Worm (Caenorhabditis elegans) whole organism, midembryonic: ENCODE measurements around the gene Y75B12A.2.

Experiments
- T22C8.4 ChIP-seq: fragments of 200-800 bp; sonication (Bioruptor generic); IDR thresholded peaks from 2 replicates; pipeline ENCODE4 v1.3.6; 2022; ENCODE audit warnings: missing genetic modification characterization, missing compliant biosample characterization
- cog-1 ChIP-seq: sonication (generic microtip); optimal IDR thresholded peaks from 2 replicates; lab custom pipeline; 2016; ENCODE audit warnings: missing genetic modification characterization, missing compliant biosample characterization
- flt-1 ChIP-seq: fragments of 200-800 bp; sonication (Bioruptor generic); IDR thresholded peaks from 2 replicates; pipeline ENCODE4 v1.3.6; 2022; ENCODE audit warnings: missing genetic modification characterization, missing compliant biosample characterization
- klf-2 ChIP-seq: fragments of 200-800 bp; sonication (Bioruptor generic); conservative IDR thresholded peaks from 2 replicates; pipeline ENCODE4 v1.3.6; 2022; ENCODE audit warnings: missing genetic modification reagents, missing genetic modification characterization, missing compliant biosample characterization
- med-1 ChIP-seq: sonication (generic microtip); optimal IDR thresholded peaks from 2 replicates; lab custom pipeline; 2017; ENCODE audit warnings: missing genetic modification characterization, mild to moderate bottlenecking, missing compliant biosample characterization, antibody characterized with exemption, missing genetic modification reagents; ENCODE audit not compliant: insufficient read depth
- ref-1 ChIP-seq: fragments of 200-800 bp; sonication (Bioruptor generic); conservative IDR thresholded peaks from 2 replicates; pipeline ENCODE4 v1.3.6; 2022; ENCODE audit warnings: missing genetic modification reagents, missing genetic modification characterization, missing compliant biosample characterization
- tab-1 ChIP-seq: fragments of 200-800 bp; sonication (Bioruptor generic); IDR thresholded peaks from 2 replicates; pipeline ENCODE4 v1.3.6; 2022; ENCODE audit warnings: missing genetic modification characterization, missing compliant biosample characterization
- ztf-23 ChIP-seq: fragments of 200-800 bp; sonication (Bioruptor generic); IDR thresholded peaks from 2 replicates; pipeline ENCODE4 v1.3.6; 2022; ENCODE audit warnings: missing genetic modification reagents, missing genetic modification characterization, missing compliant biosample characterization
- ztf-29 ChIP-seq: fragments of 200-800 bp; sonication (Bioruptor generic); IDR thresholded peaks from 2 replicates; pipeline ENCODE4 v1.3.6; 2022; ENCODE audit warnings: missing genetic modification reagents, missing genetic modification characterization, missing compliant biosample characterization

Gene Y75B12A.2

DNA sequence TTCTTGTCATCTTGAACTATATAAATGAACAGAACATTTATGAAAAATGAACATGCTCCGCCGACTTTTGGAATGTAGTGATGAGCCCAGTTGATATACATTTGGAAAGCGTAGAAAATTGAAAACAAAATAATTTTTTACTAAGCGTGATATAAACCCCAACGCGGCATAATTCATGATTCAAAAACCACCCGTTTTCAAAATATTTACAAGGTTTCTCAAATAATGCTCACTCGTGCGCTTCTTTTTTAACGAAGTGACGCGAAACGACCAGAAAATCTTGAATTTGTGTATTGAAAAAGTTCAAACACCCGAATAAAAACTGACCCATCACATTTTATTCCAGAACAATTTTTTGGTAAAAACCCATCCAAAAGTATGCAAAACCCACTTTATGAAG, 18.1 kb downstream of the Y75B12A.2 start, which contains the start of gene srj-27:
Gene srj-27, minus strand, starts transcription at position 101 of the 400 bp plus-strand sequence.
- no peak for TF ChIP-seq ref-1 (GFP tag; lab: Robert Waterston, UW)
- no peak for TF ChIP-seq med-1 (GFP tag; lab: Kevin White, UChicago)
- no peak for TF ChIP-seq flt-1 (GFP tag; lab: Robert Waterston, UW)
- TF ChIP-seq ztf-29: no peak
- no peak for TF ChIP-seq cog-1 (tag; lab: Kevin White, UChicago)
- TF ChIP-seq T22C8.4 (GFP tag; lab: Robert Waterston, UW): no peak
- TF ChIP-seq tab-1: no peak
- no peak for TF ChIP-seq ztf-23 (GFP tag; lab: Robert Waterston, UW)
- no peak for TF ChIP-seq klf-2 (GFP tag; lab: Robert Waterston, UW)

DNA sequence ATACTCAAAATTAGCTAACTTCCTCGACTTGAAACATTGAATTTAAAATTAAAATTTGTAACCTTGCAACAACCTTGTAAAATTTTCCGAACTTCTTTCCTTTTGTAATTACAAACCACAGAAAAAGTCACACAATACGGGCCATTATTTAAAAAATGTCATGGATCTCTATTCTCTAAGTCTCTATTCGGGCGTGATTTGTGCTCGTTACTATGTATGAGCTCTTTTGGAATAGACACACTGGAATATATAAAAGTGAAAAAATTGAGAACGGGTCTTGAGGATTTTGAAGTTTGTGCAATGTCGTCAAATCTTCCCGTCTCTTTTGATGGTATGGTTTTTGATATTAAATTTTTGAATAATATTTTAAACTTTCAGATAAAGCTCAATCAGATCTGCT, 18.6 kb downstream of the Y75B12A.2 start, which contains the start of gene srr-7:
Gene srr-7, plus strand, starts transcription at position 301 of the 400 bp plus-strand sequence.
- TF ChIP-seq tab-1: no peak
- TF ChIP-seq ref-1 (GFP tag; lab: Robert Waterston, UW): no peak
- no peak for TF ChIP-seq ztf-29
- no peak for TF ChIP-seq klf-2 (GFP tag; lab: Robert Waterston, UW)
- TF ChIP-seq flt-1 (GFP tag; lab: Robert Waterston, UW): no peak
- no peak for TF ChIP-seq cog-1 (tag; lab: Kevin White, UChicago)
- TF ChIP-seq med-1 (GFP tag; lab: Kevin White, UChicago): no peak
- TF ChIP-seq ztf-23 (GFP tag; lab: Robert Waterston, UW): no peak
- TF ChIP-seq T22C8.4 (GFP tag; lab: Robert Waterston, UW): no peak

DNA sequence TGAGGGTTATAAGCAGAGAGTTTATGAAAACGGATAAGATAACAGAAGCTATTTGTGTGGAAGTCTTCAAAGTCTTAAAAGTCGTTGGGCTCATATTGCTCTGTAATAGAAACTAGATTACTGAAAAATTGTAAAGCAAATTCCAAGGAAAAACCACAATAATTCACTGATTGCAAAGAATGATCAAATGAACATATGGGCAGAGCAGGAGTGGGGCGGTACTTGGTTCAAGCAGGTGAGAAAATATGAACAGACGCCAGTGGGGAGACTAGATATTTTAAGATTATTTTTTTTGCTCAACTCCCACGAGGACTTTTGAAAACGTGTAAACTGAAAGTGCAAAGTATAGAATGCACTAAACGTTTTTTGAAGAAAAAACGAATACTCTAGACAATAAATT, 23.1 kb downstream of the Y75B12A.2 start, which contains the start of gene str-171:
Gene str-171, minus strand, starts transcription at position 101 of the 400 bp plus-strand sequence.
- TF ChIP-seq med-1 (GFP tag; lab: Kevin White, UChicago) (no peak), klf-2 (GFP tag; lab: Robert Waterston, UW) (no peak), ztf-29 (no peak), tab-1 (no peak), T22C8.4 (GFP tag; lab: Robert Waterston, UW) (no peak), ref-1 (GFP tag; lab: Robert Waterston, UW) (no peak), ztf-23 (GFP tag; lab: Robert Waterston, UW) (no peak), cog-1 (tag; lab: Kevin White, UChicago) (no peak), flt-1 (GFP tag; lab: Robert Waterston, UW) (no peak)

DNA sequence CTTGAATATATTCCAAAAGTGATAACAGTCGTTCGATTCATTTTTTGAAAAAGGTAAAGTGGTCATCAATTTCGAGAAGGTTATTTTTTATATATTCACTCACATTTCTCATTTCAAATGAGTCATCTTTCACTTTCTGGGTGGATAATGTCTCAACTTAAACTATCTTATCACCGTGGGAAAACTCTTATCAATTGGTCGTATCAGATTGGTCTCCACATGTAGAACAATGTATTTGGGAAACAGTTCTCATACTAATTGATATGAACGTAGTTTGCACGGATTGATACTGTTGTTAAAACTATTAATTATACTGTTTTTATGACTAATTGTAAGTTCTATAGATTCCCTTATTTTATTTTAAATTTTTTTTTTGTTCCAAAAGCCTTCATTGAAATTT, 24.5 kb downstream of the Y75B12A.2 start:
- TF ChIP-seq flt-1 (GFP tag; lab: Robert Waterston, UW) (no peak), med-1 (GFP tag; lab: Kevin White, UChicago) (no peak), T22C8.4 (GFP tag; lab: Robert Waterston, UW) (no peak), ztf-23 (GFP tag; lab: Robert Waterston, UW) (no peak), klf-2 (GFP tag; lab: Robert Waterston, UW) (no peak), cog-1 (tag; lab: Kevin White, UChicago) (no peak), ztf-29 (no peak), ref-1 (GFP tag; lab: Robert Waterston, UW) (no peak), tab-1 (no peak)

DNA sequence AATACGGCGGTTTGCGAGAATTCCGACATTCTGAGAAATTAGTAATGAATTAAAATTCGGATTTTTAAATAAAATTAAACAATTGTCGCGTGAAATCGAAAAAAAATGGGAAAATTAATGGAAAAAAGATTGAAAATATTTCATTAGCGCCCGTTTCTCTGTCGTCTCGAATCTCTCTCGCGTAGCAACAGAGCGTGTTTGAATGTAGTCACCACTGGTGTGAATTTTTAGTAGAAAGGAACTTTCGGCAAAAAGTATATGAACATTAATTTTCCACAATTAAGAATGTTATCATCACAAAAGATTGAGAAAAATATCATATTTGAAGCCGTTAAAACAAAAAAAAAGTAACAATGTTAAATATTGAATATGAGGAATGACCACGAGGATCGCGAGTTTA, 27.4 kb downstream of the Y75B12A.2 start, which contains the start of gene aipl-1:
Gene aipl-1, minus strand, starts transcription at position 30 of the 400 bp plus-strand sequence.
- TF ChIP-seq tab-1 (no peak), klf-2 (GFP tag; lab: Robert Waterston, UW) (no peak), ref-1 (GFP tag; lab: Robert Waterston, UW) (no peak), ztf-23 (GFP tag; lab: Robert Waterston, UW) (0 out of 2 replicates have a peak, but pooled peaks have one; percentile 37), cog-1 (tag; lab: Kevin White, UChicago) (peak; percentile 1), med-1 (GFP tag; lab: Kevin White, UChicago) (no peak), T22C8.4 (GFP tag; lab: Robert Waterston, UW) (no peak), ztf-29 (no peak), flt-1 (GFP tag; lab: Robert Waterston, UW) (no peak)

DNA sequence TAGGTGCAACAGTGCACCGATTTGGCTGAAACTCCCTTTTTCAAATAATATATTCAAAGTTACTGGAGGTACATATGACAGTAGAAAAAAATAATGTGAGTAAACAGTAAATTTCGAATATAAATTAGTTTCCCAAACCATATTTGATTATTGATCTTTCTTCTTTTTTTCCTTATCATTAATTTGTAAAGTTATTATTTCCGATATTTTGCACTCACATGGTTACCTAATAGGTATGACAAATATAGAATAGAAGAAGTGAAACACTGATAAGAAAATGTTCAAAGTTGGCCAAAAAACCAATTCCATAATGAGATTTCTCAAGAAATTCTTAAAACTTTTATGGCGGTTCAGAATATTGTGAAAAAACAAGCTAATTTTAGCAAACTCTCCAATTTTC, 30.5 kb downstream of the Y75B12A.2 start:
- no peak for TF ChIP-seq T22C8.4 (GFP tag; lab: Robert Waterston, UW)
- no peak for TF ChIP-seq med-1 (GFP tag; lab: Kevin White, UChicago)
- no peak for TF ChIP-seq klf-2 (GFP tag; lab: Robert Waterston, UW)
- TF ChIP-seq ref-1 (GFP tag; lab: Robert Waterston, UW): no peak
- TF ChIP-seq tab-1: no peak
- TF ChIP-seq flt-1 (GFP tag; lab: Robert Waterston, UW): no peak
- no peak for TF ChIP-seq cog-1 (tag; lab: Kevin White, UChicago)
- no peak for TF ChIP-seq ztf-23 (GFP tag; lab: Robert Waterston, UW)
- no peak for TF ChIP-seq ztf-29

DNA sequence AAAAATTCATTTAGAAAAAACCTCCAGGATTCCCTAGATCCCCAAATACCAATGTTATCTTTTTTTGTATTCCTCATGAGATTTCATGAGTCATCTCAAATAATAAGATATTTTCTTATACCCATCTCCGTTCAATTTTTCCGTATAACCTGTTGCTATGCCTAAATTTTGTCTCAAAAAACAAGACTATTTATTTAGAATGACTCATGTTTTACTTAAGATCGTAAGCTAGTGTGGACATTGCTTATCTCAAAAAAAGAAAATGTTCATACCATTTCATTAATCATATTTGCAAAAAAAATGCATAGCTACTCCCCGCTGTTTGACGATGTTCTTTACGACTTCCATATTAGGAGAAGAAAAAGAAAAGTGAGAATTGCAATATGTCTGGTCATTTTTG, 30.9 kb downstream of the Y75B12A.2 start, which contains the start of gene K08F9.3:
Gene K08F9.3, plus strand, starts transcription at position 301 of the 400 bp plus-strand sequence.
- no peak for TF ChIP-seq ztf-29
- TF ChIP-seq med-1 (GFP tag; lab: Kevin White, UChicago): no peak
- no peak for TF ChIP-seq klf-2 (GFP tag; lab: Robert Waterston, UW)
- TF ChIP-seq flt-1 (GFP tag; lab: Robert Waterston, UW): no peak
- no peak for TF ChIP-seq T22C8.4 (GFP tag; lab: Robert Waterston, UW)
- TF ChIP-seq ztf-23 (GFP tag; lab: Robert Waterston, UW): no peak
- no peak for TF ChIP-seq ref-1 (GFP tag; lab: Robert Waterston, UW)

DNA sequence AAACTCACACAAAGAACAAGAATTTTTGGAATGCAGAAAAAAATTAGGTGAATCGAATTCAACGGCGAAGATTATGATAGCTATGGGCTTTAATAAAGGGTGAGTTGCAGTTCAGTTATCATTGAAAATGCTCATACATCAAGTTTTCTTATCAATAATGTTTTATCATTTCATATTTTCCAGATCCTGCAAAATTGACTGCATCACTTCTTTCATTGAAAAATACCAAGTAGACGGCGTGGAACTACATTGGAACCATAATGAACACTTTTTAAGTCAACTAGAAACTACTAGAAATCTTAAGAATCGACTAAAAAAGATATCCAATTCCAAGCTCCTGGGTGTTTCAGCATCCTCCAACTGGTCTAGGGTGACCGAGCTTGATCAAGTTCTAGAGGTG, 33.9 kb downstream of the Y75B12A.2 start, which contains the start of gene K08F9.1:
Gene K08F9.1, minus strand, starts transcription at position 101 of the 400 bp plus-strand sequence.
- TF ChIP-seq klf-2 (GFP tag; lab: Robert Waterston, UW) (no peak), ref-1 (GFP tag; lab: Robert Waterston, UW) (no peak), flt-1 (GFP tag; lab: Robert Waterston, UW) (no peak), ztf-23 (GFP tag; lab: Robert Waterston, UW) (no peak), tab-1 (no peak), ztf-29 (no peak), T22C8.4 (GFP tag; lab: Robert Waterston, UW) (no peak), med-1 (GFP tag; lab: Kevin White, UChicago) (no peak), cog-1 (tag; lab: Kevin White, UChicago) (no peak)

DNA sequence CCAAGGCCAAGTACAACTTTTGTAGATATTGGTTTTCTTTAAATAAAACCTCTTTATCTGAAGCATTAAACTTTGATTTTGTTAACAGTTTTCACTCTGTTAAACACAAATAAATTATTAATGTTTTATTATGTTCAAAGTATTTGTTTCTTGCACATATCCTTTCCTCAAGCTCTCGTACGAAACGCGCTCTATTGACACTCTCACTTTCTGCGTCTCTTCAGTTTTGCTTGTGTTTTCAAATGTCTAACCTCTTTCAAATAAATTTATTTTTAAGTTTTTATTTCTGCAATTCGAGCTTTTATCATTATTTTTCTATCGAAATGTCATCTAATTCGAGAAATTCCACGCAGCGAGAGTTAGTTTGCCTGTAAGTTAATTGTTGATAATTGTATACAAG, 34.4 kb downstream of the Y75B12A.2 start, which contains the start of gene K08F9.4:
Gene K08F9.4, plus strand, starts transcription at position 222 of the 400 bp plus-strand sequence.
- no peak for TF ChIP-seq ztf-23 (GFP tag; lab: Robert Waterston, UW)
- no peak for TF ChIP-seq ztf-29
- TF ChIP-seq T22C8.4 (GFP tag; lab: Robert Waterston, UW): no peak
- no peak for TF ChIP-seq flt-1 (GFP tag; lab: Robert Waterston, UW)
- TF ChIP-seq tab-1: no peak
- TF ChIP-seq cog-1 (tag; lab: Kevin White, UChicago): no peak
- TF ChIP-seq klf-2 (GFP tag; lab: Robert Waterston, UW): no peak
